Worm (Caenorhabditis elegans) whole organism, late embryonic: ENCODE measurements around the gene F59B10.4.
A peak's percentile ranks its signal among the peaks of the same experiment; 100 is the strongest.

Experiments used
- C38D4.7 ChIP-seq: fragments of 200-800 bp; sonication (Bioruptor generic); optimal IDR thresholded peaks from 2 replicates; lab custom pipeline; 2018; ENCODE audit warnings: mild to moderate bottlenecking, missing genetic modification characterization, moderate library complexity, missing compliant biosample characterization
- F13H6.1 ChIP-seq: sonication (generic microtip); optimal IDR thresholded peaks from 2 replicates; lab custom pipeline; 2016; ENCODE audit warnings: missing genetic modification characterization, missing compliant biosample characterization
- K02D7.2 ChIP-seq: sonication (generic microtip); optimal IDR thresholded peaks from 2 replicates; lab custom pipeline; 2017; ENCODE audit warnings: mild to moderate bottlenecking, missing genetic modification characterization, missing compliant biosample characterization
- K09A11.1 ChIP-seq: sonication (generic microtip); optimal IDR thresholded peaks from 2 replicates; lab custom pipeline; 2017; ENCODE audit warnings: antibody characterized with exemption, mild to moderate bottlenecking, missing genetic modification characterization, missing compliant biosample characterization; ENCODE audit not compliant: insufficient read depth
- T23F11.4 ChIP-seq: fragments of 200-800 bp; sonication (Bioruptor generic); optimal IDR thresholded peaks from 2 replicates; lab custom pipeline; 2018; ENCODE audit warnings: mild to moderate bottlenecking, missing genetic modification characterization, missing compliant biosample characterization
- Y22D7AL.16 ChIP-seq: sonication (generic microtip); optimal IDR thresholded peaks from 2 replicates; lab custom pipeline; 2016; ENCODE audit warnings: missing genetic modification characterization, missing compliant biosample characterization
- ahr-1 ChIP-seq: sonication (generic microtip); optimal IDR thresholded peaks from 2 replicates; lab custom pipeline; 2016; ENCODE audit warnings: missing genetic modification characterization, missing compliant biosample characterization
- ceh-18 ChIP-seq: sonication (generic microtip); optimal IDR thresholded peaks from 2 replicates; lab custom pipeline; 2016; ENCODE audit warnings: missing genetic modification characterization, missing compliant biosample characterization
- ceh-24 ChIP-seq: sonication (generic microtip); optimal IDR thresholded peaks from 2 replicates; lab custom pipeline; 2016; ENCODE audit warnings: mild to moderate bottlenecking, missing genetic modification characterization, missing compliant biosample characterization
- ceh-31 ChIP-seq: sonication (generic microtip); optimal IDR thresholded peaks from 2 replicates; lab custom pipeline; 2016; ENCODE audit warnings: missing genetic modification characterization, missing compliant biosample characterization
- ceh-45 ChIP-seq: fragments of 200-800 bp; sonication (Bioruptor generic); IDR thresholded peaks from 2 replicates; pipeline ENCODE4 v1.3.6; 2022; ENCODE audit warnings: missing genetic modification reagents, missing genetic modification characterization, missing compliant biosample characterization
- ceh-48 ChIP-seq: sonication (generic microtip); optimal IDR thresholded peaks from 2 replicates; lab custom pipeline; 2016; ENCODE audit warnings: missing genetic modification characterization, inconsistent platforms, missing compliant biosample characterization
- ceh-6 ChIP-seq: fragments of 200-800 bp; sonication (Bioruptor generic); optimal IDR thresholded peaks from 2 replicates; lab custom pipeline; 2018; ENCODE audit warnings: mild to moderate bottlenecking, missing genetic modification characterization, missing compliant biosample characterization
- dve-1 ChIP-seq: sonication (generic microtip); optimal IDR thresholded peaks from 2 replicates; lab custom pipeline; 2017; ENCODE audit warnings: antibody characterized with exemption, mild to moderate bottlenecking, missing genetic modification characterization, missing compliant biosample characterization
- elt-2 ChIP-seq: sonication (generic microtip); optimal IDR thresholded peaks from 2 replicates; lab custom pipeline; 2016; ENCODE audit warnings: missing genetic modification reagents, missing genetic modification characterization, missing compliant biosample characterization
- elt-4 ChIP-seq: sonication (generic microtip); optimal IDR thresholded peaks from 2 replicates; lab custom pipeline; 2016; ENCODE audit warnings: missing genetic modification characterization, missing compliant biosample characterization
- ets-4 ChIP-seq: sonication (generic microtip); optimal IDR thresholded peaks from 2 replicates; lab custom pipeline; 2016; ENCODE audit warnings: missing genetic modification characterization, missing compliant biosample characterization
- fax-1 ChIP-seq: sonication (generic microtip); optimal IDR thresholded peaks from 2 replicates; lab custom pipeline; 2016; ENCODE audit warnings: missing genotype, missing genetic modification characterization, missing compliant biosample characterization
- fkh-6 ChIP-seq: sonication (generic microtip); optimal IDR thresholded peaks from 2 replicates; lab custom pipeline; 2016; ENCODE audit warnings: missing genetic modification characterization, missing compliant biosample characterization
- hlh-13 ChIP-seq: fragments of 200-800 bp; sonication (Bioruptor generic); optimal IDR thresholded peaks from 2 replicates; lab custom pipeline; 2018; ENCODE audit warnings: mild to moderate bottlenecking, missing genetic modification characterization, missing compliant biosample characterization
- hlh-15 ChIP-seq: sonication (generic microtip); optimal IDR thresholded peaks from 2 replicates; lab custom pipeline; 2016; ENCODE audit warnings: missing genetic modification characterization, missing compliant biosample characterization
- hlh-30 ChIP-seq: sonication (generic microtip); optimal IDR thresholded peaks from 2 replicates; lab custom pipeline; 2017; ENCODE audit warnings: antibody characterized with exemption, missing genetic modification characterization, missing compliant biosample characterization; ENCODE audit not compliant: insufficient read depth
- lim-6 ChIP-seq: sonication (generic microtip); optimal IDR thresholded peaks from 2 replicates; lab custom pipeline; 2016; ENCODE audit warnings: missing genetic modification characterization, missing compliant biosample characterization
- nfya-1 ChIP-seq: sonication (generic microtip); optimal IDR thresholded peaks from 2 replicates; lab custom pipeline; 2017; ENCODE audit warnings: missing genetic modification characterization, mild to moderate bottlenecking, missing compliant biosample characterization, antibody characterized with exemption, moderate library complexity
- nhr-232 ChIP-seq: sonication (generic microtip); optimal IDR thresholded peaks from 2 replicates; lab custom pipeline; 2016; ENCODE audit warnings: missing genetic modification characterization, missing compliant biosample characterization
- npax-4 ChIP-seq: sonication (generic microtip); optimal IDR thresholded peaks from 2 replicates; lab custom pipeline; 2016; ENCODE audit warnings: missing genetic modification characterization, missing compliant biosample characterization
- odd-2 ChIP-seq: sonication (generic microtip); optimal IDR thresholded peaks from 2 replicates; lab custom pipeline; 2017; ENCODE audit warnings: antibody characterized with exemption, mild to moderate bottlenecking, missing genetic modification characterization, missing compliant biosample characterization
- pat-9 ChIP-seq: fragments of 200-800 bp; sonication (Bioruptor generic); optimal IDR thresholded peaks from 2 replicates; lab custom pipeline; 2018; ENCODE audit warnings: mild to moderate bottlenecking, missing genetic modification characterization, moderate library complexity, missing compliant biosample characterization
- pax-1 ChIP-seq: fragments of 150-350 bp; optimal IDR thresholded peaks from 2 replicates; lab custom pipeline; 2014; ENCODE audit warnings: missing biosample characterization, missing genetic modification characterization
- pha-2 ChIP-seq: sonication (generic microtip); optimal IDR thresholded peaks from 2 replicates; lab custom pipeline; 2017; ENCODE audit warnings: mild to moderate bottlenecking, missing genetic modification characterization, missing compliant biosample characterization
- pha-4 ChIP-seq: fragments of 150-350 bp; optimal IDR thresholded peaks from 2 replicates; lab custom pipeline; 2018; ENCODE audit warnings: missing biosample characterization, missing genetic modification reagents, missing genetic modification characterization
- pqm-1 ChIP-seq: sonication (generic microtip); optimal IDR thresholded peaks from 2 replicates; lab custom pipeline; 2016; ENCODE audit warnings: missing genetic modification characterization, missing compliant biosample characterization
- pros-1 ChIP-seq: fragments of 150-350 bp; optimal IDR thresholded peaks from 2 replicates; lab custom pipeline; 2014; ENCODE audit warnings: missing biosample characterization, missing genetic modification reagents, missing genetic modification characterization
- ref-2 ChIP-seq: sonication (generic microtip); optimal IDR thresholded peaks from 2 replicates; lab custom pipeline; 2016; ENCODE audit warnings: missing genetic modification characterization, missing compliant biosample characterization
- sdc-2 ChIP-seq: sonication (generic microtip); optimal IDR thresholded peaks from 2 replicates; lab custom pipeline; 2016; ENCODE audit warnings: missing genotype, missing genetic modification characterization, missing compliant biosample characterization
- sox-2 ChIP-seq: fragments of 200-800 bp; sonication (Bioruptor generic); IDR thresholded peaks from 2 replicates; pipeline ENCODE4 v1.3.6; 2022; ENCODE audit warnings: missing genetic modification reagents, missing genetic modification characterization, missing compliant biosample characterization
- sox-4 ChIP-seq: sonication (generic microtip); optimal IDR thresholded peaks from 2 replicates; lab custom pipeline; 2017; ENCODE audit warnings: mild to moderate bottlenecking, missing genetic modification characterization, inconsistent platforms, missing compliant biosample characterization
- tbx-2 ChIP-seq: sonication (generic microtip); optimal IDR thresholded peaks from 2 replicates; lab custom pipeline; 2016; ENCODE audit warnings: missing genetic modification characterization, missing compliant biosample characterization
- ttx-3 ChIP-seq: sonication (generic microtip); optimal IDR thresholded peaks from 2 replicates; lab custom pipeline; 2016; ENCODE audit warnings: missing genetic modification reagents, missing genetic modification characterization, missing compliant biosample characterization
- unc-3 ChIP-seq, 2 experiments: fragments of 200-800 bp in 1 of 2; sonication (Bioruptor generic) in 1 of 2; sonication (generic microtip) in 1 of 2; conservative IDR thresholded peaks in 1 of 2; optimal IDR thresholded peaks in 1 of 2; 2 replicates each; pipeline versions ENCODE4 v1.3.6 to Lab custom; 2016 to 2022; ENCODE audit warnings: missing compliant biosample characterization in 2 of 2, missing genetic modification characterization in 2 of 2, missing genetic modification reagents in 1 of 2
- unc-42 ChIP-seq: sonication (generic microtip); optimal IDR thresholded peaks from 2 replicates; lab custom pipeline; 2016; ENCODE audit warnings: missing genotype, missing genetic modification characterization, missing compliant biosample characterization
- unc-55 ChIP-seq: sonication (generic microtip); optimal IDR thresholded peaks from 2 replicates; lab custom pipeline; 2017; ENCODE audit warnings: missing biosample characterization, missing genetic modification reagents, missing genetic modification characterization
- ztf-16 ChIP-seq: sonication (generic microtip); optimal IDR thresholded peaks from 2 replicates; lab custom pipeline; 2017; ENCODE audit warnings: missing genetic modification characterization, missing compliant biosample characterization

The F59B10.4 gene

DNA sequence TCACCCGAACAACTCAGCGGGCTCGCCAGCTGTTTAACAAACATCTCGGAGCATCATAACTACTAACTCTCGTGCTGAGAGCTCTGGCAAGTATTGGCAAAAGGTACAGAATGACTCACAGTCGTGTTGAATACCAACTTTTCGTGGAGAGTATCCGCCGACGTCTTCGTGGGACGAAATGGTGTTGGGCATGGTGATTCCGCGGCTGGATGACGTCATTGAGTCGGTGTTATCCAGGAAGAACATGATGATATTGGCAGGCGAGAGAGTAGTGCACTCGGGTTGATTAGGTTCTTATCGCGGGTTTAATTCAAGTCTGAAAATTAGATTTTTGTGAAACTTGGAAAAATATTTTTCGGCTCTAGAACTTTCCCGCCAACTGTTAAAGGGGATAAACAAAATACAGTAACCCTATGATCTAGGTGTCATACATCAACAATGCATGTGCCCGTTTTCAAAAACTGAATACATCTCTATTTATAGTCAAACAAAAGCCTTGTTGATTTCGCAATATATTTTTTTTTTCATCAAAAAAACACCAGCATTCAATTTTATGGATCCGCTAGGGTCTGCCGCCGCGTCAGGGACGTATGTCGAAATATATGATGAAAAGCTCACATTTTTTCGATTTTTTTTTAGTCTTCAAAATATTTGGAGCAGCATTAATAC, 34.6 kb upstream of the F59B10.4 start:
- no peak for TF ChIP-seq odd-2
- no peak for TF ChIP-seq ref-2 (tag; lab: Kevin White, UChicago)
- no peak for TF ChIP-seq pha-2
- no peak for TF ChIP-seq elt-2 (tag; lab: Kevin White, UChicago)
- TF ChIP-seq pha-4 (tag; lab: Kevin White, UChicago) = no peak
- no peak for TF ChIP-seq unc-55
- TF ChIP-seq pat-9 = no peak
- no peak for TF ChIP-seq nhr-232 (tag; lab: Kevin White, UChicago)
- TF ChIP-seq ttx-3 (tag; lab: Kevin White, UChicago) = no peak
- TF ChIP-seq ceh-45 (GFP tag; lab: Robert Waterston, UW) = no peak
- no peak for TF ChIP-seq sox-2 (GFP tag; lab: Robert Waterston, UW)
- TF ChIP-seq npax-4 (tag; lab: Kevin White, UChicago) = no peak
- no peak for TF ChIP-seq nfya-1
- TF ChIP-seq C38D4.7 (GFP tag; lab: Kevin White, UChicago) = no peak
- no peak for TF ChIP-seq sox-4 (tag; lab: Kevin White, UChicago)

DNA sequence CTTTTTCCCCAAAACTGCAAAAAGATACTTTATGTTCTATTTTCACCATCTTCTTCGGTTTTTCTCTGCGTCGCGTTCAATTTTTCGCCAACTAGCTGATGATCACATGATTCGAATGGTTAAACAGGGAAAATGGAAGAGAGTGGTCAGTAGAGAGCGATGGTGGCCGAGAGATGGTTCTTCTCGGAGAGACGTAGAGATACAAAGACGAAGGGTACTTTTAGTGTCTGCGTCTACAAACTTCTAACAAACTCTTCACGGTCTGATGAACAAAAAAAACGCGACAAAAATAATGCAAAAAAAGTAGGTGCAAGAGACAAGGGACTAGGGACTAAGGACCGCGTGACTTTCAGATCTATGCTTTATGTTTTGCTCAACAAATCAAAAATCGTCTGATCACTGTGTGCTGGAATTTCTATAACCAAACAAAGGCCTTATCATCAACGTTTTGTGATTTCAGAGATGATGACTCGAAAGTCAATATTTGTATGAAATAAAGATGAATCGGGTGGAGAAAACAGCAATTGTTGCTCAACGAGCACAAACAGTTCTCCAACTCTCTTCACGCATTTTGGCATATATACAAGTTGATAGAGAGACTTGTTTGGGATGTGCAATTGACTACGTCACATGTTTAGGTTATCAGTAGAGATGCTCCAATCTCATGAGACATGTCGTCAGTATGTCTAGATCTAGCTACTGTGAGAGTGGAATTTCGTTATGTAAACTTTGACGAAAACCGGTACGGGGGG, 33.2 kb upstream of the F59B10.4 start:
- TF ChIP-seq F13H6.1 (peak; percentile 2), fax-1 (no peak), tbx-2 (peak; percentile 64), unc-55 (peak; percentile 82), fkh-6 (no peak), unc-3 (GFP tag; conservative IDR thresholded peaks at IDR 0.05; lab: Robert Waterston, UW) (no peak), unc-3 (tag; optimal IDR thresholded peaks at IDR 0.05; lab: Kevin White, UChicago) (no peak), nfya-1 (peak; percentile 76), K09A11.1 (tag; lab: Kevin White, UChicago) (no peak), npax-4 (tag; lab: Kevin White, UChicago) (no peak), hlh-30 (peak; percentile 96), ztf-16 (tag; lab: Kevin White, UChicago) (no peak), ceh-31 (tag; lab: Kevin White, UChicago) (peak; percentile 75), sdc-2 (tag; lab: Kevin White, UChicago) (no peak), ahr-1 (tag; lab: Kevin White, UChicago) (no peak), pax-1 (tag; lab: Kevin White, UChicago) (peak; percentile 95), ceh-24 (tag; lab: Kevin White, UChicago) (no peak), elt-4 (tag; lab: Kevin White, UChicago) (no peak), ets-4 (tag; lab: Kevin White, UChicago) (no peak), pha-2 (no peak), pat-9 (no peak), unc-42 (tag; lab: Kevin White, UChicago) (no peak), pros-1 (tag; lab: Kevin White, UChicago) (peak; percentile 65), dve-1 (tag; lab: Kevin White, UChicago) (no peak), K02D7.2 (no peak), ceh-18 (tag; lab: Kevin White, UChicago) (peak; percentile 34), ref-2 (tag; lab: Kevin White, UChicago) (peak; percentile 67)

DNA sequence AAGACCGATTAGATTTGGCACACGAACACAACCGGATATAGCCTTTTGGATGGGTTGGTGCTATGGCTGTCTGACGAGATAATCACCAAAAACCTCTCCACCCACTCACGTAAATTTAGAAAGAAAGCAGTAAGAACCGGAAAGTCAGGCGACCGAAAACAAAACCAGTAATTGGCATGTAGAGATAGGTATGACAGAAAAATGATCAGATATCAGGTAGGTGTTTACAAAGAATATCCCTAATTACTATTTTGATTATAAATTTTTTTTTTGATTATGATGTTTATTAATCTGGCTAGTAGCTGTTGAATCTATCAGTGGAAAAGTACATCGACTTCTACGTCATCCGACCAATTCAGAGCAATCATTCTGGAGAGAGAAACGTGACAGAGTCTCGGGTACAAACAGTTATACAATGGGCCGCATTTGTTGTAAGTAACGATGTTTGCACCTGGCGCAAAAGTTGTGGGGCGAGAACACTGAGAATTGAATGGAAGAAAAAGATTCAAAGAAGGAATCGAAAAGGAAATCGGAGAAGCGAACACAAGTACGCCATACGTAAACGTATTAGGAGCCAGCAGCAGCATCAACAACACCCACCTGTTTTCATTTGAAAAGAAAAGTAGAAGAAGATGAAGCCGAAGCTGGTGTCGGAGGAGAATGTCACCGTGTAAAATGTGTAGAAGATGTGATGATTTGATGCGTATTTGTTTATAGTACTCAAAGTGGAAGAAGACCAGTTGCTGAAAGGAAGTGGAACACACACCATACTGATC, 32.1 kb upstream of the F59B10.4 start:
- TF ChIP-seq hlh-15 (tag; lab: Kevin White, UChicago) = no peak
- TF ChIP-seq T23F11.4 (GFP tag; lab: Kevin White, UChicago) = no peak
- no peak for TF ChIP-seq hlh-13 (GFP tag; lab: Kevin White, UChicago)
- no peak for TF ChIP-seq ceh-48 (tag; lab: Kevin White, UChicago)
- TF ChIP-seq elt-2 (tag; lab: Kevin White, UChicago) = no peak
- no peak for TF ChIP-seq ets-4 (tag; lab: Kevin White, UChicago)
- no peak for TF ChIP-seq F13H6.1
- TF ChIP-seq lim-6 (tag; lab: Kevin White, UChicago) = no peak
- TF ChIP-seq Y22D7AL.16 (tag; lab: Kevin White, UChicago) = no peak
- TF ChIP-seq ceh-6 (GFP tag; lab: Kevin White, UChicago) = no peak
- TF ChIP-seq odd-2 = no peak
- TF ChIP-seq pqm-1 (tag; lab: Kevin White, UChicago) = no peak
- no peak for TF ChIP-seq pax-1 (tag; lab: Kevin White, UChicago)
